Fruit fly (Drosophila melanogaster): ENCODE results near the gene mfrn.

DNA sequence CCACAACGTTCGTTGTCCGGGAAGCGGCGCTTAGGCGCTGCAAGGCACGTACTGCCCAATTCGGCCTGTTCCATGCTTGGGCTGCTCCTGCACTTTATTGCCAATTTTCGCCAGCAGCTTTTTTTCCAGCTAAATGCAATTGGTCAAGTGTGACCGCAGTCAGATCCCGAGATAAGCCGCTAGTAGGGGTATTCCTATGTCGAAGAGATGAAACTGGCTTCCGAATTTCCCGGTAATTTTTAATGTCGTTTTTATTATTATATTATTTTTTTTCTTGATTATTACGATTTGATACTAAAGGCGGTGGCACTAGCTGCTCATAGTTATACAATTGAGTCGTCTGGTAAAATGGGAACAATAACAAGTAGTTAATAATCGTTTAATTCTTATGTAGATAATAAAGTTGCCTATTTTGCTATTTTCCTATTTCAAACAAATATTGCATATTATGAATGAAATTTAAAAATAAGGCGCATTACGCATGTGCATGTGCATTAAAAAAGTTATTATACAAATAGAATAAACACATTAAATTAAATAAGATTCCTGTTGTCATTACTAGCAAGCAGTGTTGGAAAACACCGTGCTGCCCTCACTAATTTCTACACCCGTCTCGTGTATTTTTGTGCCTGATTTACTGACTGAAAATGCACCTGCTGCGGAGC, 31.3 kb downstream of the mfrn start, which contains the start of the genes CG5003 and mRpS22:
- TF ChIP-seq slou (GFP tag; optimal IDR thresholded peaks at IDR 0.05) (peak; percentile 66), amos (GFP tag; IDR thresholded peaks at IDR 0.05; ENCODE audit: partially characterized antibody) (peak; percentile 41; the same call in 1 of the 2 replicates), stc (GFP tag; IDR thresholded peaks at IDR 0.05) (no peak), CG8089 (GFP tag; optimal IDR thresholded peaks at IDR 0.05) (no peak), CG13624 (GFP tag; optimal IDR thresholded peaks at IDR 0.05) (no peak), ttk (GFP tag; IDR thresholded peaks at IDR 0.05) (0 out of 2 replicates have a peak, but pooled peaks have one; percentile 5), CG10267 (tag; optimal IDR thresholded peaks at IDR 0.05) (peak; percentile 93), usp (GFP tag; optimal IDR thresholded peaks at IDR 0.05) (no peak), ssp (GFP tag; IDR thresholded peaks at IDR 0.05) (peak; percentile 36; the same call in 1 of the 2 replicates), CG5180 (GFP tag; optimal IDR thresholded peaks at IDR 0.05) (peak; percentile 3), fd102C (GFP tag; optimal IDR thresholded peaks at IDR 0.05) (no peak), ash1 (GFP tag; optimal IDR thresholded peaks at IDR 0.05) (no peak), Eip74EF (GFP tag; optimal IDR thresholded peaks at IDR 0.05) (no peak), ci (GFP tag; IDR thresholded peaks at IDR 0.05) (no peak)

Measured in whole organism, embryonic.